Worm (Caenorhabditis elegans) whole organism, early embryonic: ENCODE data around the gene F55G7.3.
A peak's percentile ranks its signal among the peaks of the same experiment; 100 is the strongest.

Experiments
- B0310.2 ChIP-seq: sonication (generic microtip); optimal IDR thresholded peaks from 2 replicates; lab custom pipeline; 2016; ENCODE audit warnings: mild to moderate bottlenecking, missing genetic modification characterization, missing compliant biosample characterization
- F13C5.2 ChIP-seq: sonication (generic microtip); optimal IDR thresholded peaks from 2 replicates; lab custom pipeline; 2017; ENCODE audit warnings: mild to moderate bottlenecking, missing genetic modification characterization, inconsistent platforms, missing compliant biosample characterization
- aly-1 ChIP-seq: sonication (generic microtip); optimal IDR thresholded peaks from 2 replicates; lab custom pipeline; 2016; ENCODE audit warnings: missing genetic modification characterization, missing compliant biosample characterization
- ama-1 ChIP-seq: fragments of 150-350 bp; optimal IDR thresholded peaks from 2 replicates; lab custom pipeline; 2014
- ceh-13 ChIP-seq: fragments of 200-800 bp; sonication (Bioruptor generic); optimal IDR thresholded peaks from 2 replicates; lab custom pipeline; 2018; ENCODE audit warnings: mild to moderate bottlenecking, missing genetic modification characterization, missing compliant biosample characterization
- ceh-36 ChIP-seq: sonication (generic microtip); optimal IDR thresholded peaks from 2 replicates; lab custom pipeline; 2016; ENCODE audit warnings: missing genetic modification characterization, inconsistent platforms, missing compliant biosample characterization
- ets-7 ChIP-seq: sonication (generic microtip); optimal IDR thresholded peaks from 2 replicates; lab custom pipeline; 2016; ENCODE audit warnings: missing genotype, missing genetic modification characterization, missing compliant biosample characterization
- flt-1 ChIP-seq: fragments of 200-800 bp; sonication (Bioruptor generic); IDR thresholded peaks from 2 replicates; pipeline ENCODE4 v1.3.6; 2022; ENCODE audit warnings: missing genetic modification characterization, missing compliant biosample characterization
- hmbx-1 ChIP-seq: sonication (generic microtip); optimal IDR thresholded peaks from 2 replicates; lab custom pipeline; 2016; ENCODE audit warnings: mild to moderate bottlenecking, missing genetic modification characterization, missing compliant biosample characterization
- hmg-4 ChIP-seq: fragments of 200-800 bp; sonication (Bioruptor generic); optimal IDR thresholded peaks from 2 replicates; lab custom pipeline; 2018; ENCODE audit warnings: mild to moderate bottlenecking, missing genetic modification characterization, missing compliant biosample characterization
- hnd-1 ChIP-seq: sonication (generic microtip); optimal IDR thresholded peaks from 2 replicates; lab custom pipeline; 2016; ENCODE audit warnings: missing genetic modification characterization, missing compliant biosample characterization
- pes-1 ChIP-seq: fragments of 200-800 bp; sonication (Bioruptor generic); IDR thresholded peaks from 2 replicates; pipeline ENCODE4 v1.3.6; 2022; ENCODE audit warnings: missing genetic modification reagents, missing genetic modification characterization, missing compliant biosample characterization
- scrt-1 ChIP-seq: fragments of 200-800 bp; sonication (Bioruptor generic); IDR thresholded peaks from 2 replicates; pipeline ENCODE4 v1.3.6; 2022; ENCODE audit warnings: missing genetic modification characterization, missing compliant biosample characterization
- sea-1 ChIP-seq: fragments of 200-800 bp; sonication (Bioruptor generic); conservative IDR thresholded peaks from 2 replicates; pipeline ENCODE4 v1.3.6; 2022; ENCODE audit warnings: missing genetic modification characterization, missing compliant biosample characterization
- tbx-11 ChIP-seq: fragments of 200-800 bp; sonication (Bioruptor generic); IDR thresholded peaks from 2 replicates; pipeline ENCODE4 v1.3.6; 2022; ENCODE audit warnings: missing genetic modification characterization, missing compliant biosample characterization
- tbx-37 ChIP-seq: fragments of 200-800 bp; sonication (Bioruptor generic); conservative IDR thresholded peaks from 2 replicates; pipeline ENCODE4 v1.3.6; 2022; ENCODE audit warnings: missing genetic modification reagents, missing genetic modification characterization, missing compliant biosample characterization
- tra-4 ChIP-seq: sonication (generic microtip); optimal IDR thresholded peaks from 2 replicates; lab custom pipeline; 2017; ENCODE audit warnings: missing genetic modification characterization, missing compliant biosample characterization

Gene F55G7.3

DNA sequence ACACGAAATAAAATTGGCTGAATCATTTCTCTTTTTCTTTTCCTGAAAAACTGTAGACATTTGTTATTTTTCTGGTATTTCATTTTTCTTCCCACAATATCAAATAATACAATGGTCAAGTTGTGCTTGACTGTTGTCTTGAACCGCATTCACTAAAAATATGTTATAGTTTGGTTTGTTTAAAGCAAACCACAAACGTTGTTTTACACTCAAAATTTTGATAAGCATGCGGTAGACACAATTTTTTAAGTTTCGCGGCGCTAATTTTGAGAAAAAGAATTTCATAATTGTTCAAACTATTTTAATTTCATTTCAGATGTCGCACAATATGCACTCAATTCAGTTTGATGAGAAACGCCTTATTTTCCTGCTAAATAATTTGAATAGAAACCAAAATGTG lies 13.3 kb upstream of the F55G7.3 start, which contains the start of gene T08D10.3:
Gene T08D10.3, plus strand, starts transcription at position 301 of the 400 bp plus-strand sequence.
- no peak for TF ChIP-seq aly-1 (tag; lab: Kevin White, UChicago)
- no peak for TF ChIP-seq sea-1 (GFP tag; lab: Robert Waterston, UW)
- TF ChIP-seq pes-1, result no peak
- TF ChIP-seq ceh-13, result no peak
- no peak for TF ChIP-seq ceh-36
- no peak for TF ChIP-seq scrt-1 (GFP tag; lab: Robert Waterston, UW)
- no peak for TF ChIP-seq tbx-37 (GFP tag; lab: Robert Waterston, UW)
- TF ChIP-seq B0310.2 (tag; lab: Kevin White, UChicago), result no peak
- TF ChIP-seq hnd-1, result no peak
- no peak for TF ChIP-seq hmbx-1 (tag; lab: Kevin White, UChicago)
- TF ChIP-seq F13C5.2, result no peak
- TF ChIP-seq tbx-11 (GFP tag; lab: Robert Waterston, UW), result no peak
- TF ChIP-seq ama-1 (lab: Kevin White, UChicago), result no peak
- no peak for TF ChIP-seq hmg-4
- TF ChIP-seq ets-7, result no peak
- no peak for TF ChIP-seq flt-1 (GFP tag; lab: Robert Waterston, UW)
- no peak for TF ChIP-seq tra-4

DNA sequence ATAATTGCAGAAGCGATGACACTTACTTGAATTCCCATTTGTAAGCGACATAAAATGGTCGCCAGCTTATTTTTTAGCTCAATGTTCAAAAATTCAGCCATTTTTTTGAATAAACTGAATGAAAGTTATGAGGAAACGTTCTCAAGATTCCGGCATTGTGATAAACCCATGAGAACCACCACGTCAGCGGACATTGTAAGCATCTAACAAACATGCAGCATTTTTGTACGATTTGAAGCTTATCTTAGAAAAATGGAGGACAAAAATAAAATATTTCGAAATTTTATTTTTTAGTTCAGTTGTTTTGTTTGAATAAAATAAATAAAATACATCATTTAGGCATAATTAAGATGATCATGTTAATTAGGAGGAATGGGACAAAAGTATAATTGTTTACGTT lies 11.4 kb upstream of the F55G7.3 start, which contains the start of gene T08D10.4:
Gene T08D10.4, minus strand, starts transcription at position 101 of the 400 bp plus-strand sequence.
- TF ChIP-seq ama-1 (lab: Kevin White, UChicago) (no peak), tra-4 (no peak), sea-1 (GFP tag; lab: Robert Waterston, UW) (no peak), aly-1 (tag; lab: Kevin White, UChicago) (no peak), hmbx-1 (tag; lab: Kevin White, UChicago) (no peak), pes-1 (no peak), tbx-11 (GFP tag; lab: Robert Waterston, UW) (no peak), B0310.2 (tag; lab: Kevin White, UChicago) (no peak), ceh-13 (no peak), ets-7 (no peak), flt-1 (GFP tag; lab: Robert Waterston, UW) (no peak)

DNA sequence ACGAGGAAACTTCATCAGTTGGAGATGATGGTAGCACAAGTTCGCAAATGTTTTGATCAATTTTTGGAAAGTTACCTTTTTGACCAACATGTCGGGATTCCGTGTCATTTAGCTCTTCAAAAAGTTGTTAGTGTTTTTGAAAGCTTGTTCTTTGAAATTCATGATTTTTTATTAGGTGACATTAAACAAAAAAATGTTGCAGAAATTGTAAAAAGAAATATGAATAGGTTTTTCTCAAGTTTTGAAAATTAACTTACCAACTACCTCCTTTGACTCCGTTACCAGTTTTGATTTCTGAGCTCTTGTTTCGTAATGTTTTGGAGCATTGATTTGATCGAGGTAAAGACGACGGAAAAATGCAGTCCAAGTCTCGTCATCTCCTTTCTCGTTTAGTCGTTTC lies 10.3 kb upstream of the F55G7.3 start:
- TF ChIP-seq ets-7 (no peak), tbx-11 (GFP tag; lab: Robert Waterston, UW) (no peak), ceh-13 (no peak), scrt-1 (GFP tag; lab: Robert Waterston, UW) (no peak), B0310.2 (tag; lab: Kevin White, UChicago) (no peak), ceh-36 (no peak), pes-1 (no peak), F13C5.2 (no peak), tra-4 (no peak)

ce11 chrX:11948184-11948894 lies 6.5 kb upstream of the F55G7.3 start, which contains the start of gene lsd-1:
TSS of gene lsd-1 (plus strand) at chrX:11948844.
- no peak for TF ChIP-seq pes-1
- TF ChIP-seq hmg-4, result peak; percentile 7

ce11 chrX:11946788-11947463 lies 5.1 kb upstream of the F55G7.3 start, which contains the start of gene nfya-1:
TSS of gene nfya-1 (minus strand) at chrX:11946838.
- TF ChIP-seq F13C5.2, result peak; percentile 9
- no peak for TF ChIP-seq tbx-37 (GFP tag; lab: Robert Waterston, UW)
- TF ChIP-seq tra-4, result no peak

DNA sequence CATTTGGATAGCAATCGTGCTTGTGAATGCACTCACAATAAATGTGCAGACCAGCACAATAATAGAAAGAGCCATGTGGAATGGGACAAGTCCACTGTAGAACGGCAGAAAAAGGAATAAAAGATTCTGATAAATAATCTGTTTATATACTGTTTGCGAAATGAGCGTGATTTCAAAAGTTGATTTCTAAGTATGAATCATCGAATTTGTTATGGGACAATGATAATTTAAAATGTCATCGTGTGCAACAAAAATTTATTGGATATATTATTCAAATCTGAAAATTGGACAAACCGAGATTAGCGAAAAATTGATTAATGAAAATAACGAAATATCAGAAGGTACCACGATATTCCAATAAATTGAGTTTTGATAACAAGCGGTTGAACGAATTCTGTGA lies 3.0 kb downstream of the F55G7.3 start, which contains the start of gene F55G7.5:
Gene F55G7.5, minus strand, starts transcription at position 101 of the 400 bp plus-strand sequence.
- TF ChIP-seq hnd-1 (no peak), sea-1 (GFP tag; lab: Robert Waterston, UW) (no peak), B0310.2 (tag; lab: Kevin White, UChicago) (no peak), F13C5.2 (no peak), tbx-37 (GFP tag; lab: Robert Waterston, UW) (no peak), flt-1 (GFP tag; lab: Robert Waterston, UW) (no peak), ceh-36 (no peak), tra-4 (no peak), ceh-13 (no peak), aly-1 (tag; lab: Kevin White, UChicago) (no peak), tbx-11 (GFP tag; lab: Robert Waterston, UW) (no peak), hmbx-1 (tag; lab: Kevin White, UChicago) (no peak), pes-1 (no peak), hmg-4 (no peak), scrt-1 (GFP tag; lab: Robert Waterston, UW) (no peak), ets-7 (no peak), ama-1 (lab: Kevin White, UChicago) (no peak)

- no peak for TF ChIP-seq ama-1 (lab: Kevin White, UChicago)
- TF ChIP-seq F13C5.2, result peak; percentile 93
- TF ChIP-seq hnd-1, result peak; percentile 2
- TF ChIP-seq sea-1 (GFP tag; lab: Robert Waterston, UW), result no peak
- TF ChIP-seq hmbx-1 (tag; lab: Kevin White, UChicago), result no peak
- no peak for TF ChIP-seq tra-4
- no peak for TF ChIP-seq B0310.2 (tag; lab: Kevin White, UChicago)
- TF ChIP-seq ceh-13, result no peak
- no peak for TF ChIP-seq aly-1 (tag; lab: Kevin White, UChicago)
- TF ChIP-seq scrt-1 (GFP tag; lab: Robert Waterston, UW), result peak; percentile 60
- no peak; the same call in 1 of the 2 replicates for TF ChIP-seq pes-1
- TF ChIP-seq ceh-36, result peak; percentile 31
- peak; percentile 81 for TF ChIP-seq hmg-4
- TF ChIP-seq flt-1 (GFP tag; lab: Robert Waterston, UW), result peak; percentile 67
- TF ChIP-seq tbx-37 (GFP tag; lab: Robert Waterston, UW), result peak; percentile 59; the same call in 1 of the 2 replicates
- peak; percentile 4 for TF ChIP-seq ets-7
- 0 out of 2 replicates have a peak, but pooled peaks have one; percentile 69 for TF ChIP-seq tbx-11 (GFP tag; lab: Robert Waterston, UW)
Observed at ce11 chrX:11937343-11937935, 4.4 kb downstream of the F55G7.3 start.
